Fruit fly (Drosophila melanogaster): ENCODE measurements around the gene IntS12.
A peak's percentile ranks its signal among the peaks of the same experiment; 100 is the strongest.

Gene IntS12

DNA sequence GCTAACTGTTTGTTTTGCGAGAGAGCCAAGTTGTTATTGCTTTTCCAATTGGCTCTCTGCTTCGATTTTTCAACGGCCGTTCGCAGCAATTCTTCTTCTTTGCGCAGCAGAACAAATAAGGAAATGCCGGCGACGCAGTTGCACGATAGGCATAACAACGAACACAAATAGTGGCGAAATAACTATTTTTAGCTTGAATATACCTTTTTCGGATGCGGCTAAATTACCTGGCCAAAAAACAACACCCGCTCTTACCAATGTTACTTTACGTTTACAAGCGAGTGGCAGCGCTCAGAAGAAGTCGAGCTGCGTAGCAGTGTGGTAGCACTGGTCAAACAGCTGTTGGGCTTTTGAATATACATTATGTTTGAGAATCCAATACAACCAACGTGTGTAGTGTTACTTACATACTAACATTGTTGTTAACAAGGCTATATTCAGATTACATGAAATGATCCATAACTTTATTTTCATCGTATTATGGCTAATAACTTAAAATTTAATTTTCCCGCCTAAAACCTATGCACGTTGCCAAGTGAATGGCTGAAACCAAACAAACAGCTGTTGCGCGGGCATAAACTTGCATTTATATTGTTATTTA, at the start of gene IntS12, which contains the start of gene Lerp (continued):
- TF ChIP-seq GATAe (GFP tag; conservative IDR thresholded peaks at IDR 0.05) (no peak; the same call in 1 of the 2 replicates), NfI (GFP tag; optimal IDR thresholded peaks at IDR 0.05) (no peak), Nf-YB (GFP tag; optimal IDR thresholded peaks at IDR 0.05) (no peak), CG43689 (GFP tag; IDR thresholded peaks at IDR 0.05) (no peak), otp (GFP tag; IDR thresholded peaks at IDR 0.05) (no peak), fd102C (GFP tag; optimal IDR thresholded peaks at IDR 0.05) (no peak), CG17186 (GFP tag; optimal IDR thresholded peaks at IDR 0.05) (peak; percentile 5), Meics (GFP tag; optimal IDR thresholded peaks at IDR 0.05) (no peak), CHES-1-like (GFP tag; optimal IDR thresholded peaks at IDR 0.05) (no peak), crp (GFP tag; optimal IDR thresholded peaks at IDR 0.05) (peak; percentile 91 to 98), CG3995 (GFP tag; optimal IDR thresholded peaks at IDR 0.05) (peak; percentile 66), stwl (tag; optimal IDR thresholded peaks at IDR 0.05) (peak; percentile 72), Bgb (GFP tag; IDR thresholded peaks at IDR 0.05; ENCODE audit: partially characterized antibody) (peak; percentile 24; the same call in 1 of the 2 replicates), phol (tag; optimal IDR thresholded peaks at IDR 0.05) (peak; percentile 26), lab (GFP tag; optimal IDR thresholded peaks at IDR 0.05) (no peak), CoRest (tag; optimal IDR thresholded peaks at IDR 0.05) (peak; percentile 50), slbo (GFP tag; IDR thresholded peaks at IDR 0.05) (no peak), CG14441 (GFP tag; IDR thresholded peaks at IDR 0.05) (no peak), hkb (optimal IDR thresholded peaks at IDR 0.05) (no peak), hkb (GFP tag; IDR thresholded peaks at IDR 0.05) (no peak), CG10147 (GFP tag; optimal IDR thresholded peaks at IDR 0.05) (no peak), Dp (GFP tag; optimal IDR thresholded peaks at IDR 0.05) (peak; percentile 82), pita (GFP tag; optimal IDR thresholded peaks at IDR 0.05) (no peak), CG15269 (tag; optimal IDR thresholded peaks at IDR 0.05) (no peak), dmrt99B (tag; optimal IDR thresholded peaks at IDR 0.05) (no peak), jigr1 (GFP tag; IDR thresholded peaks at IDR 0.05) (no peak), Dref (GFP tag; IDR thresholded peaks at IDR 0.05) (no peak), maf-S (GFP tag; optimal IDR thresholded peaks at IDR 0.05) (no peak), grau (tag; optimal IDR thresholded peaks at IDR 0.05) (no peak), al (GFP tag; IDR thresholded peaks at IDR 0.05) (no peak), ssp (GFP tag; IDR thresholded peaks at IDR 0.05) (no peak), CG4820 (GFP tag; optimal IDR thresholded peaks at IDR 0.05) (no peak), CG15601 (tag; optimal IDR thresholded peaks at IDR 0.05) (no peak), B-H2 (GFP tag; optimal IDR thresholded peaks at IDR 0.05) (no peak), Trl (optimal IDR thresholded peaks at IDR 0.05) (peak in 1 of 2 experiments; percentile 56), Trl (GFP tag; optimal IDR thresholded peaks at IDR 0.05) (no peak), ttk (GFP tag; IDR thresholded peaks at IDR 0.05) (no peak), NFAT (GFP tag; IDR thresholded peaks at IDR 0.05) (no peak), Atf3 (GFP tag; optimal IDR thresholded peaks at IDR 0.05) (no peak)

DNA sequence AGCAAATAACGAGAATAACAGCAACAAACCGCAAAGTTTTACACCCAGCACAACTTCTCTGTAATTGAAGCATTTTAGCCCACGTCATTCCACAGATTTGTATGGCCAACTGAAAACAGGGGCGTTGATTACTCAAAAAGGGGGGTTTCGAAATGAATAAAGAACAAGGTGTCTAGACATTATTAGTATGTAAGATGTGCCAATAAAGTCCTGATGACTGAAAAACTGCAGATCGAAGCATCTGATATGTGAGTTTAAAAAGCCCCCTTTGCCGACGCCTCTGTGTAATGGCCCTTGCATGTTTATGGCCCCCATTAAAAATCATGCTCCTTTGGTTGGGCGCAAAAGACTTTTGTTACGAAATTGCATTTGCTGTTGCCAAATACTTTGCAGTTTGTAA, 42.1 kb upstream of the IntS12 start:
- TF ChIP-seq Dbx (GFP tag; IDR thresholded peaks at IDR 0.05), result no peak
- no peak for TF ChIP-seq cas (GFP tag; IDR thresholded peaks at IDR 0.05)
- peak; percentile 44; the same call in 2 of the 3 replicates for TF ChIP-seq dysf (GFP tag; IDR thresholded peaks at IDR 0.05)
- no peak; the same call in 1 of the 2 replicates for TF ChIP-seq sob (GFP tag; IDR thresholded peaks at IDR 0.05)
- TF ChIP-seq CG7357 (GFP tag; IDR thresholded peaks at IDR 0.05), result no peak
- no peak for TF ChIP-seq CG33213 (GFP tag; optimal IDR thresholded peaks at IDR 0.05)
- no peak for TF ChIP-seq rib (GFP tag; IDR thresholded peaks at IDR 0.05)
- TF ChIP-seq CG2116 (GFP tag; optimal IDR thresholded peaks at IDR 0.05), result no peak
- no peak for TF ChIP-seq gro (GFP tag; optimal IDR thresholded peaks at IDR 0.05)
- TF ChIP-seq gsb (GFP tag; IDR thresholded peaks at IDR 0.05), result no peak
- no peak for TF ChIP-seq pum (GFP tag; optimal IDR thresholded peaks at IDR 0.05)
- peak; percentile 20 for TF ChIP-seq CG17385 (GFP tag; optimal IDR thresholded peaks at IDR 0.05)
- TF ChIP-seq yki (optimal IDR thresholded peaks at IDR 0.05), result no peak
- no peak for TF ChIP-seq CG10543 (GFP tag; optimal IDR thresholded peaks at IDR 0.05)
- TF ChIP-seq CG4424 (GFP tag; optimal IDR thresholded peaks at IDR 0.05), result peak; percentile 17
- TF ChIP-seq HLH54F (GFP tag; optimal IDR thresholded peaks at IDR 0.05), result no peak

Measured in whole organism, embryonic.